Worm (Caenorhabditis elegans) whole organism, late embryonic: ENCODE measurements around the gene R12B2.6.

Source experiments
- K09A11.1 ChIP-seq: sonication (generic microtip); optimal IDR thresholded peaks from 2 replicates; lab custom pipeline; 2017; ENCODE audit warnings: antibody characterized with exemption, mild to moderate bottlenecking, missing genetic modification characterization, missing compliant biosample characterization; ENCODE audit not compliant: insufficient read depth
- ceh-18 ChIP-seq: sonication (generic microtip); optimal IDR thresholded peaks from 2 replicates; lab custom pipeline; 2016; ENCODE audit warnings: missing genetic modification characterization, missing compliant biosample characterization
- unc-86 ChIP-seq: sonication (generic microtip); optimal IDR thresholded peaks from 2 replicates; lab custom pipeline; 2016; ENCODE audit warnings: missing genetic modification characterization, missing compliant biosample characterization

DNA sequence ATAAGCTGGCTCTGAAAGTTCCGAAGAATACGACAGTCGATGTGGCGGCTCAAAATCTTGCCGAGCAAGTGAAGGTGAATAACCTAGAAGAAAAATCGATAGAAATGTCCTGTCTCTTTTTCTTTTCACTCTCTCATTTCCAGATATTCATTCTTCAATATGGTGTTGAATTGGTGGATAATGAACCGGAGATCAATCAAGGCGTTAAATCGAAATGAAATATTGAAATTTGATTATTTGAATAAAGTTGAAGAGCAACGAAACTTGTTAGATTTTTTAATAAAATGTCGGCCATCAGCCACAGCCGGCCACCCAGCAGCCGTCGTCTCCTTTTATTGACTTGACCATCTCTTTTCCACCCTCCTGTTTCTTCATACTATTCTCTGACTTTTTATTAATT is 27.2 kb downstream of the R12B2.6 start, which contains the start of gene R12B2.2:
- TF ChIP-seq unc-86 (tag; lab: Kevin White, UChicago), result no peak
- TF ChIP-seq ceh-18 (tag; lab: Kevin White, UChicago), result no peak
- TF ChIP-seq K09A11.1 (tag; lab: Kevin White, UChicago), result no peak
